Worm (Caenorhabditis elegans) whole organism, L4/young adult: ENCODE results near the gene Y39A1C.1.

Experiments used
- dao-5 ChIP-seq: sonication (generic microtip); optimal IDR thresholded peaks from 2 replicates; lab custom pipeline; 2016; ENCODE audit warnings: missing genotype, missing genetic modification characterization, moderate library complexity, missing compliant biosample characterization
- him-1 ChIP-seq: sonication (generic microtip); optimal IDR thresholded peaks from 2 replicates; lab custom pipeline; 2016; ENCODE audit warnings: missing genotype, missing genetic modification reagents, missing genetic modification characterization, missing compliant biosample characterization

ce11 chrIII:10869595-10869994, 14.3 kb downstream of the Y39A1C.1 start:
- TF ChIP-seq dao-5 (tag; lab: Kevin White, UChicago) (no peak), him-1 (tag; lab: Kevin White, UChicago) (no peak)
